Worm (Caenorhabditis elegans) whole organism, L4 larva: ENCODE data around the gene sshk-1.
A peak's percentile ranks its signal among the peaks of the same experiment; 100 is the strongest.

Experiments used
- F26F4.8 ChIP-seq: fragments of 200-800 bp; sonication (Bioruptor generic); conservative IDR thresholded peaks from 2 replicates; pipeline ENCODE4 v1.3.6; 2022; ENCODE audit warnings: missing genetic modification characterization, missing compliant biosample characterization
- R02D3.7 ChIP-seq: fragments of 150-350 bp; sonication (generic microtip); optimal IDR thresholded peaks from 3 replicates; lab custom pipeline; 2014; ENCODE audit warnings: missing biosample characterization, missing genetic modification characterization
- T26A8.4 ChIP-seq: fragments of 200-800 bp; sonication (Bioruptor generic); IDR thresholded peaks from 2 replicates; pipeline ENCODE4 v1.3.6; 2022; ENCODE audit warnings: missing genetic modification characterization, missing compliant biosample characterization
- aha-1 ChIP-seq: fragments of 150-350 bp; peaks from one replicate; lab custom pipeline; 2014; ENCODE audit warnings: missing biosample characterization, missing genetic modification characterization
- arid-1 ChIP-seq: fragments of 200-800 bp; sonication (Bioruptor generic); conservative IDR thresholded peaks from 2 replicates; pipeline ENCODE4 v1.3.6; 2022; ENCODE audit warnings: missing genetic modification reagents, missing genetic modification characterization, missing compliant biosample characterization
- ceh-20 ChIP-seq: fragments of 200-800 bp; sonication (Bioruptor generic); IDR thresholded peaks from 2 replicates; pipeline ENCODE4 v1.3.6; 2022; ENCODE audit warnings: missing genetic modification reagents, missing genetic modification characterization, missing compliant biosample characterization
- ceh-28 ChIP-seq: fragments of 150-350 bp; optimal IDR thresholded peaks from 2 replicates; lab custom pipeline; 2014; ENCODE audit warnings: missing biosample characterization, missing genetic modification reagents, missing genetic modification characterization
- ceh-32 ChIP-seq: sonication (generic microtip); optimal IDR thresholded peaks from 2 replicates; lab custom pipeline; 2016; ENCODE audit warnings: mild to moderate bottlenecking, missing genetic modification characterization, missing compliant biosample characterization; ENCODE audit not compliant: poor library complexity
- ceh-62 ChIP-seq: sonication (generic microtip); optimal IDR thresholded peaks from 2 replicates; lab custom pipeline; 2017; ENCODE audit warnings: missing biosample characterization, missing genetic modification characterization
- cey-2 ChIP-seq: sonication (generic microtip); optimal IDR thresholded peaks from 3 replicates; lab custom pipeline; 2017; ENCODE audit warnings: missing genetic modification characterization, mild to moderate bottlenecking, missing compliant biosample characterization, antibody characterized with exemption, borderline replicate concordance; ENCODE audit not compliant: insufficient read depth
- ctbp-1 ChIP-seq: fragments of 200-800 bp; sonication (Bioruptor generic); IDR thresholded peaks from 2 replicates; pipeline ENCODE4 v1.3.6; 2022; ENCODE audit warnings: missing genetic modification reagents, missing genetic modification characterization, missing compliant biosample characterization
- daf-12 ChIP-seq: fragments of 150-350 bp; optimal IDR thresholded peaks from 2 replicates; lab custom pipeline; 2014; ENCODE audit warnings: missing biosample characterization, missing genetic modification reagents, missing genetic modification characterization
- dmd-9 ChIP-seq: fragments of 200-800 bp; sonication (Bioruptor generic); IDR thresholded peaks from 2 replicates; pipeline ENCODE4 v1.3.6; 2022; ENCODE audit warnings: missing genetic modification reagents, missing genetic modification characterization, missing compliant biosample characterization
- dpl-1 ChIP-seq: fragments of 150-350 bp; optimal IDR thresholded peaks from 2 replicates; lab custom pipeline; 2014; ENCODE audit warnings: missing biosample characterization, missing genetic modification reagents, missing genetic modification characterization
- dve-1 ChIP-seq: sonication (generic microtip); optimal IDR thresholded peaks from 2 replicates; lab custom pipeline; 2017; ENCODE audit warnings: antibody characterized with exemption, mild to moderate bottlenecking, missing genetic modification characterization, missing compliant biosample characterization; ENCODE audit not compliant: insufficient read depth
- egl-27 ChIP-seq: sonication (generic microtip); optimal IDR thresholded peaks from 3 replicates; lab custom pipeline; 2017; ENCODE audit warnings: missing biosample characterization, missing genetic modification reagents, missing genetic modification characterization
- egl-43 ChIP-seq: fragments of 200-800 bp; sonication (Bioruptor generic); IDR thresholded peaks from 2 replicates; pipeline ENCODE4 v1.3.6; 2022; ENCODE audit warnings: missing genetic modification reagents, missing genetic modification characterization, missing compliant biosample characterization
- fkh-10 ChIP-seq: fragments of 150-350 bp; optimal IDR thresholded peaks from 2 replicates; lab custom pipeline; 2014; ENCODE audit warnings: missing biosample characterization, missing genetic modification reagents, missing genetic modification characterization
- hlh-11 ChIP-seq: fragments of 200-800 bp; sonication (Bioruptor generic); optimal IDR thresholded peaks from 2 replicates; lab custom pipeline; 2018; ENCODE audit warnings: mild to moderate bottlenecking, missing genetic modification characterization, missing compliant biosample characterization
- hmg-1.1 ChIP-seq: fragments of 200-800 bp; sonication (Bioruptor generic); IDR thresholded peaks from 2 replicates; pipeline ENCODE4 v1.3.6; 2022; ENCODE audit warnings: missing genetic modification reagents, missing genetic modification characterization, missing compliant biosample characterization
- lim-7 ChIP-seq: fragments of 200-800 bp; sonication (Bioruptor generic); IDR thresholded peaks from 2 replicates; pipeline ENCODE4 v1.3.6; 2022; ENCODE audit warnings: missing genetic modification characterization, missing compliant biosample characterization
- lin-15B ChIP-seq: fragments of 150-350 bp; sonication (generic microtip); optimal IDR thresholded peaks from 3 replicates; lab custom pipeline; 2014; ENCODE audit warnings: missing biosample characterization, missing genetic modification characterization
- lin-29 ChIP-seq: fragments of 200-800 bp; sonication (Bioruptor generic); IDR thresholded peaks from 2 replicates; pipeline ENCODE4 v1.3.6; 2022; ENCODE audit warnings: missing genetic modification reagents, missing genetic modification characterization, missing compliant biosample characterization
- lin-39 ChIP-seq: fragments of 150-350 bp; optimal IDR thresholded peaks from 2 replicates; lab custom pipeline; 2014; ENCODE audit warnings: missing biosample characterization, missing genetic modification reagents, missing genetic modification characterization
- mdl-1 ChIP-seq, 2 experiments: fragments of 150-350 bp in 1 of 2; sonication (generic microtip) in 1 of 2; optimal IDR thresholded peaks; 2 replicates each; lab custom pipeline; 2014 to 2017; ENCODE audit warnings: missing biosample characterization in 2 of 2, missing genetic modification characterization in 2 of 2
- mep-1 ChIP-seq: fragments of 150-350 bp; sonication (generic microtip); optimal IDR thresholded peaks from 3 replicates; lab custom pipeline; 2014; ENCODE audit warnings: missing biosample characterization, missing genetic modification characterization
- mes-2 ChIP-seq: sonication (generic microtip); optimal IDR thresholded peaks from 2 replicates; lab custom pipeline; 2016; ENCODE audit warnings: missing genotype, mild to moderate bottlenecking, missing genetic modification characterization, missing compliant biosample characterization; ENCODE audit not compliant: poor library complexity, severe bottlenecking
- nhr-11 ChIP-seq: fragments of 150-350 bp; optimal IDR thresholded peaks from 2 replicates; lab custom pipeline; 2014; ENCODE audit warnings: missing biosample characterization, missing genetic modification characterization
- nhr-25 ChIP-seq: sonication (generic microtip); optimal IDR thresholded peaks from 2 replicates; lab custom pipeline; 2017; ENCODE audit warnings: missing genetic modification characterization, mild to moderate bottlenecking, missing compliant biosample characterization, antibody characterized with exemption, moderate library complexity, borderline replicate concordance; ENCODE audit not compliant: insufficient read depth
- nhr-42 ChIP-seq: fragments of 200-800 bp; sonication (Bioruptor generic); IDR thresholded peaks from 2 replicates; pipeline ENCODE4 v1.3.6; 2022; ENCODE audit warnings: missing genetic modification characterization, missing compliant biosample characterization
- nhr-6 ChIP-seq: fragments of 150-350 bp; optimal IDR thresholded peaks from 2 replicates; lab custom pipeline; 2014; ENCODE audit warnings: missing biosample characterization, missing genetic modification characterization
- nhr-76 ChIP-seq: fragments of 150-350 bp; optimal IDR thresholded peaks from 2 replicates; lab custom pipeline; 2014; ENCODE audit warnings: missing biosample characterization, missing genetic modification characterization
- php-3 ChIP-seq: fragments of 200-800 bp; sonication (Bioruptor generic); IDR thresholded peaks from 2 replicates; pipeline ENCODE4 v1.3.6; 2022; ENCODE audit warnings: missing genetic modification reagents, missing genetic modification characterization, missing compliant biosample characterization
- rbr-2 ChIP-seq: sonication (generic microtip); optimal IDR thresholded peaks from 2 replicates; lab custom pipeline; 2016; ENCODE audit warnings: missing genotype, missing genetic modification characterization, missing compliant biosample characterization
- saeg-2 ChIP-seq: fragments of 200-800 bp; sonication (Bioruptor generic); IDR thresholded peaks from 2 replicates; pipeline ENCODE4 v1.3.6; 2022; ENCODE audit warnings: missing genetic modification reagents, missing genetic modification characterization, missing compliant biosample characterization
- snpc-4 ChIP-seq: fragments of 150-350 bp; optimal IDR thresholded peaks from 2 replicates; lab custom pipeline; 2014; ENCODE audit warnings: missing biosample characterization, missing genetic modification characterization
- spr-1 ChIP-seq: sonication (generic microtip); optimal IDR thresholded peaks from 2 replicates; lab custom pipeline; 2016; ENCODE audit warnings: mild to moderate bottlenecking, missing genetic modification characterization, missing compliant biosample characterization
- unc-130 ChIP-seq: sonication (generic microtip); optimal IDR thresholded peaks from 2 replicates; lab custom pipeline; 2016; ENCODE audit warnings: missing genetic modification reagents, missing genetic modification characterization, missing compliant biosample characterization
- unc-62 ChIP-seq, 3 experiments: fragments of 150-350 bp in 1 of 3; sonication (generic microtip); optimal IDR thresholded peaks in 2 of 3; peaks in 1 of 3; 1 replicate in 1 of 3; 2 replicates in 2 of 3; lab custom pipeline; 2014 to 2017; ENCODE audit warnings: missing biosample characterization in 3 of 3, missing genetic modification characterization in 3 of 3, missing genetic modification reagents in 3 of 3, missing genotype in 1 of 3
- zfp-2 ChIP-seq: sonication (generic microtip); optimal IDR thresholded peaks from 2 replicates; lab custom pipeline; 2016; ENCODE audit warnings: mild to moderate bottlenecking, missing genetic modification characterization, missing compliant biosample characterization
- zfp-3 ChIP-seq: fragments of 200-800 bp; sonication (Bioruptor generic); conservative IDR thresholded peaks from 2 replicates; pipeline ENCODE4 v1.3.6; 2022; ENCODE audit warnings: missing genetic modification reagents, missing genetic modification characterization, missing compliant biosample characterization

The sshk-1 gene

DNA sequence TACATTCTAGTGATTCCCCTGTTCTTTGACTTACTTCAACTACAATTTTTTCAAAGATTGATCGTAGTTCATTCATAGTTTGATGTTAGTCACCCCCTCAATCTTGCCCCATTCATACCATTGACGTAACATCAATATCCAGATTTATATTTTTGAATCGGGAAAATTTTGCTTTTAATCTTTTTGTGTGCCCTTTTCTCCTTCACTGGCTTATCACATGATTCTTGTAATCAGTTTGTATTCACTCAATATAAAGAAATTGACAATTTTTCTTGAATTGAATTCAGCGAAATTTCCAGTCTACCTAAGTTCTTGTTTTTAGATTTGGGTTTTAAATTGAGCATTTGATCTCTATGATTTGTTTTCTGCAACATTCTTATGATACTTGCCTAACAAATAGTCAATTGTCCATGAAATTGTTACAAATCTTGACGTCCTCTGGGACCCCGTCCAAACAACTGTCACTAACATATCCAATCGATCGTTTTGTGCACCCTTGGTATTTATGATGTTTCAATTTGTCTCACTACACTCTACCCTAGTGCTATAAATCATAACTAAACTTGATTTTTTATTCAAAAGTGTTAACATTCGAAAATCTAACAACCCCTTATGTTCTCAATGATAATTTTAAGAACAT is 36.1 kb upstream of the sshk-1 start (continued):
- TF ChIP-seq nhr-42 = no peak
- TF ChIP-seq dpl-1 (GFP tag; lab: Kevin White, UChicago) = no peak
- TF ChIP-seq snpc-4 (tag; lab: Kevin White, UChicago) = no peak
- no peak for TF ChIP-seq nhr-6
- no peak for TF ChIP-seq lin-39 (tag; lab: Kevin White, UChicago)
- no peak for TF ChIP-seq rbr-2 (tag; lab: Kevin White, UChicago)

DNA sequence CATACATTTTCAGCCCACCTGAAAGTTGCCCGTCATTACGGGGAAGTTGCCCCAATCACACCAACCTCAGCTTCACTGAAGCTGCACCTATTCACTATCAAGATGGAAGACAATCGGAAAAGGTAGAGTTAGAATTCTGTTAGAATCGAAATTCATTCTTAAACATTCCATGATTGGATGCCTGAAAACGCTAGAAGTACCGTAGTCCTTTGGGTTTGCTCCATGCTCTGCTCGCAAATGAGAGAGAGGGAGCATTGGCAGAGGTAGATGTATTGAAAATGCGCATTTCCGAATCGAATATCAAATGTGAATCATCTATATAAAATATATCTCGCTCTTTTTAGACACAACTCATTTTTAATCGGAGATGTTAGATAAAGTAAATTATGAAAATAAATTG is 35.5 kb upstream of the sshk-1 start, which contains the start of gene hif-1:
TSS of gene hif-1 (plus strand) at position 8 of the 400 bp plus-strand sequence.
- no peak for TF ChIP-seq zfp-2 (tag; lab: Kevin White, UChicago)
- no peak for TF ChIP-seq nhr-25 (tag; lab: Kevin White, UChicago)
- peak in 1 of 2 experiments; percentile 58 for TF ChIP-seq unc-62 (GFP tag; optimal IDR thresholded peaks at IDR 0.05 in 1 of 2; lab: Kevin White, UChicago)
- no peak for TF ChIP-seq unc-62 (tag; optimal IDR thresholded peaks at IDR 0.05; lab: Kevin White, UChicago)
- TF ChIP-seq ceh-28 = no peak
- TF ChIP-seq egl-43 (GFP tag; lab: Robert Waterston, UW) = 0 out of 2 replicates have a peak, but pooled peaks have one; percentile 18

DNA sequence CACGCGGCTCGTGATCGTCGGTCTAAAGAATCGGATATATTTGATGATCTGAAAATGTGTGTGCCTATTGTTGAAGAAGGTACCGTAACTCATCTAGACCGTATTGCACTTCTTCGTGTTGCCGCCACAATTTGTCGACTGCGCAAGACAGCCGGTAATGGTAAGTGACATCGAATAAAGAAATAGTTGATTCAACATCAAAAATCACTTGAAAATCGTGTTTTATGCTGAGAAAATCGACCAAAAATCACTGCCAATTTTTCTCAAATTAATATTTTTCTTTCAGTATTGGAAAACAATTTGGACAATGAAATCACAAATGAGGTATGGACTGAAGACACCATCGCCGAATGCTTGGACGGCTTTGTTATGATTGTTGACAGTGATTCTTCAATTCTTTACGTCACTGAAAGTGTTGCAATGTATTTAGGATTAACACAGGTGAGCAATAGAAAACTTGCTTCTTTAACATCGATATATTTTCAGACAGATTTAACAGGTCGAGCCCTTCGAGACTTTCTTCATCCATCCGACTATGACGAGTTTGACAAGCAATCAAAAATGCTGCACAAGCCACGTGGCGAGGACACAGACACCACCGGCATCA is 34.5 kb upstream of the sshk-1 start:
- TF ChIP-seq aha-1 (tag; lab: Kevin White, UChicago) = peak; percentile 97
- TF ChIP-seq mdl-1 (tag; optimal IDR thresholded peaks at IDR 0.05; lab: Kevin White, UChicago) = no peak
- no peak for TF ChIP-seq unc-130 (GFP tag; lab: Kevin White, UChicago)
- TF ChIP-seq hmg-1.1 (GFP tag; lab: Robert Waterston, UW) = no peak
- no peak for TF ChIP-seq T26A8.4 (GFP tag; lab: Robert Waterston, UW)
- peak; percentile 32 for TF ChIP-seq mes-2
- peak; percentile 27 for TF ChIP-seq dve-1 (tag; lab: Kevin White, UChicago)
- no peak for TF ChIP-seq cey-2 (tag; lab: Kevin White, UChicago)
- TF ChIP-seq R02D3.7 (tag; lab: Kevin White, UChicago) = no peak
- TF ChIP-seq ceh-62 (tag; lab: Kevin White, UChicago) = no peak
- TF ChIP-seq ceh-20 (GFP tag; lab: Robert Waterston, UW) = no peak
- TF ChIP-seq ceh-28 = no peak
- TF ChIP-seq unc-62 (GFP tag; optimal IDR thresholded peaks at IDR 0.05 in 1 of 2; lab: Kevin White, UChicago) = peak in 1 of 2 experiments; percentile 51
- no peak for TF ChIP-seq unc-62 (tag; optimal IDR thresholded peaks at IDR 0.05; lab: Kevin White, UChicago)

DNA sequence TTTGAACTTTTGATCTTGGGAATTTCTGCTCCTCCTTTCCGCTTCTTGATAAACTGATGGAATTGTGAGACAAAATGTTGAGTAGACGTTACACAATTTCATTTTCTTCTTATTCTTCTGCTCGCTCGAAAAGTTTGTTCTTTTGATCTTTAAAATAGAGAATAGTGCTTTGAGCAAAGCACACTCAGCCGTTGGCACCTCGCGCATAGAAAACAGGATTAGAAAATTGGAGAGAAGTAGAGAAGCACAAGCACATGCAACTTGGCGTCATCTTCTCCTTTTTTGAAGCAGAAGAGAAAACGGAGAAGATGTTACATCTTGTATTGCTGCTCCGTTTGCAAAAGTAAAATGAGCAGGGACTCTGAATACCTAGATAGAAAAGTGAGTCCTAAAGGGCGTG is 33.8 kb upstream of the sshk-1 start:
- TF ChIP-seq rbr-2 (tag; lab: Kevin White, UChicago) (peak; percentile 47), zfp-2 (tag; lab: Kevin White, UChicago) (no peak), lin-29 (GFP tag; lab: Robert Waterston, UW) (no peak), saeg-2 (GFP tag; lab: Robert Waterston, UW) (no peak), mes-2 (no peak), dmd-9 (GFP tag; lab: Robert Waterston, UW) (no peak), zfp-3 (GFP tag; lab: Robert Waterston, UW) (no peak), daf-12 (tag; lab: Kevin White, UChicago) (no peak), spr-1 (tag; lab: Kevin White, UChicago) (no peak), php-3 (no peak), ceh-32 (tag; lab: Kevin White, UChicago) (no peak), lin-15B (tag; lab: Kevin White, UChicago) (no peak), F26F4.8 (no peak), ctbp-1 (GFP tag; lab: Robert Waterston, UW) (peak; percentile 83), nhr-76 (tag; lab: Kevin White, UChicago) (no peak), snpc-4 (tag; lab: Kevin White, UChicago) (no peak), hlh-11 (tag; lab: Kevin White, UChicago) (peak; percentile 43), lim-7 (GFP tag; lab: Robert Waterston, UW) (no peak), mep-1 (tag; lab: Kevin White, UChicago) (peak; percentile 82), dpl-1 (GFP tag; lab: Kevin White, UChicago) (no peak), arid-1 (GFP tag; lab: Robert Waterston, UW) (0 out of 2 replicates have a peak, but pooled peaks have one; percentile 10), fkh-10 (GFP tag; lab: Kevin White, UChicago) (peak; percentile 98), nhr-6 (no peak), egl-27 (tag; lab: Kevin White, UChicago) (no peak), nhr-11 (peak; percentile 43)
